Worm (Caenorhabditis elegans) whole organism, L2 larva: ENCODE measurements around the gene oac-3.

Experiments
- C34F6.9 ChIP-seq: fragments of 150-350 bp; optimal IDR thresholded peaks from 2 replicates; lab custom pipeline; 2014; ENCODE audit warnings: missing biosample characterization, missing genetic modification characterization
- F13H6.1 ChIP-seq: sonication (generic microtip); optimal IDR thresholded peaks from 2 replicates; lab custom pipeline; 2016; ENCODE audit warnings: missing genetic modification characterization, missing compliant biosample characterization
- R02D3.7 ChIP-seq: fragments of 150-350 bp; optimal IDR thresholded peaks from 2 replicates; lab custom pipeline; 2014; ENCODE audit warnings: missing biosample characterization, missing genetic modification characterization
- Y55F3AM.14 ChIP-seq: fragments of 200-800 bp; sonication (Bioruptor generic); optimal IDR thresholded peaks from 2 replicates; lab custom pipeline; 2018; ENCODE audit warnings: mild to moderate bottlenecking, missing genetic modification characterization, missing compliant biosample characterization
- ZK546.5 ChIP-seq: sonication (generic microtip); optimal IDR thresholded peaks from 2 replicates; lab custom pipeline; 2017; ENCODE audit warnings: missing biosample characterization, missing genetic modification characterization
- alr-1 ChIP-seq: fragments of 150-350 bp; optimal IDR thresholded peaks from 2 replicates; lab custom pipeline; 2014; ENCODE audit warnings: missing biosample characterization, missing genetic modification characterization
- aly-2 ChIP-seq: fragments of 150-350 bp; optimal IDR thresholded peaks from 2 replicates; lab custom pipeline; 2014; ENCODE audit warnings: missing biosample characterization, missing genetic modification characterization
- ama-1 ChIP-seq: fragments of 150-350 bp; optimal IDR thresholded peaks from 2 replicates; lab custom pipeline; 2018; ENCODE audit warnings: inconsistent platforms
- blmp-1 ChIP-seq: sonication (generic microtip); optimal IDR thresholded peaks from 2 replicates; lab custom pipeline; 2017; ENCODE audit warnings: missing genetic modification characterization, mild to moderate bottlenecking, missing compliant biosample characterization, antibody characterized with exemption, moderate library complexity; ENCODE audit not compliant: insufficient read depth
- ceh-16 ChIP-seq: fragments of 150-350 bp; optimal IDR thresholded peaks from 2 replicates; lab custom pipeline; 2014; ENCODE audit warnings: missing biosample characterization, missing genetic modification characterization
- ceh-82 ChIP-seq: fragments of 150-350 bp; optimal IDR thresholded peaks from 2 replicates; lab custom pipeline; 2014; ENCODE audit warnings: missing biosample characterization, missing genetic modification characterization
- crh-2 ChIP-seq: sonication (generic microtip); optimal IDR thresholded peaks from 2 replicates; lab custom pipeline; 2017; ENCODE audit warnings: missing biosample characterization, missing genetic modification characterization
- dmd-4 ChIP-seq: sonication (generic microtip); optimal IDR thresholded peaks from 2 replicates; lab custom pipeline; 2017; ENCODE audit warnings: missing biosample characterization, missing genetic modification characterization
- egl-27 ChIP-seq: sonication (generic microtip); optimal IDR thresholded peaks from 3 replicates; lab custom pipeline; 2017; ENCODE audit warnings: missing biosample characterization, missing genetic modification reagents, missing genetic modification characterization
- elt-1 ChIP-seq: fragments of 150-350 bp; optimal IDR thresholded peaks from 2 replicates; lab custom pipeline; 2014; ENCODE audit warnings: missing biosample characterization, missing genetic modification characterization
- elt-3 ChIP-seq: sonication (generic microtip); optimal IDR thresholded peaks from 2 replicates; lab custom pipeline; 2017; ENCODE audit warnings: missing biosample characterization, missing genetic modification characterization
- fos-1 ChIP-seq: fragments of 150-350 bp; optimal IDR thresholded peaks from 2 replicates; lab custom pipeline; 2014; ENCODE audit warnings: missing biosample characterization, missing genetic modification characterization
- gmeb-1 ChIP-seq: fragments of 150-350 bp; optimal IDR thresholded peaks from 2 replicates; lab custom pipeline; 2014; ENCODE audit warnings: missing biosample characterization, missing genetic modification characterization
- lin-11 ChIP-seq: fragments of 150-350 bp; sonication (generic microtip); optimal IDR thresholded peaks from 2 replicates; lab custom pipeline; 2014; ENCODE audit warnings: missing biosample characterization, missing genetic modification characterization, inconsistent platforms, mixed read lengths
- lin-13 ChIP-seq: fragments of 150-350 bp; optimal IDR thresholded peaks from 2 replicates; lab custom pipeline; 2014; ENCODE audit warnings: missing biosample characterization, missing genetic modification reagents, missing genetic modification characterization
- lin-39 ChIP-seq: fragments of 150-350 bp; optimal IDR thresholded peaks from 2 replicates; lab custom pipeline; 2014; ENCODE audit warnings: missing biosample characterization, missing genetic modification reagents, missing genetic modification characterization
- lsy-2 ChIP-seq, 2 experiments: fragments of 150-350 bp in 1 of 2; sonication (generic microtip) in 1 of 2; optimal IDR thresholded peaks; 2 replicates each; lab custom pipeline; 2014 to 2017; ENCODE audit warnings: missing biosample characterization in 2 of 2, missing genetic modification characterization in 2 of 2
- mab-5 ChIP-seq: fragments of 150-350 bp; optimal IDR thresholded peaks from 2 replicates; lab custom pipeline; 2014; ENCODE audit warnings: missing biosample characterization, missing genetic modification characterization
- mbf-1 ChIP-seq: sonication (generic microtip); optimal IDR thresholded peaks from 2 replicates; lab custom pipeline; 2017; ENCODE audit warnings: missing biosample characterization, missing genetic modification characterization
- mdl-1 ChIP-seq, 2 experiments: fragments of 150-350 bp in 1 of 2; sonication (generic microtip) in 1 of 2; optimal IDR thresholded peaks; 2 replicates each; lab custom pipeline; 2017; ENCODE audit warnings: missing biosample characterization in 2 of 2, missing genetic modification characterization in 2 of 2
- nhr-10 ChIP-seq: sonication (generic microtip); optimal IDR thresholded peaks from 2 replicates; lab custom pipeline; 2017; ENCODE audit warnings: missing biosample characterization, missing genetic modification characterization
- nhr-11 ChIP-seq: fragments of 150-350 bp; optimal IDR thresholded peaks from 2 replicates; lab custom pipeline; 2014; ENCODE audit warnings: missing biosample characterization, missing genetic modification characterization
- nhr-12 ChIP-seq: fragments of 150-350 bp; optimal IDR thresholded peaks from 2 replicates; lab custom pipeline; 2014; ENCODE audit warnings: missing biosample characterization, missing genetic modification characterization
- nhr-129 ChIP-seq: fragments of 150-350 bp; optimal IDR thresholded peaks from 2 replicates; lab custom pipeline; 2014; ENCODE audit warnings: missing biosample characterization, missing genetic modification characterization
- nhr-21 ChIP-seq: fragments of 150-350 bp; optimal IDR thresholded peaks from 2 replicates; lab custom pipeline; 2014; ENCODE audit warnings: missing biosample characterization, missing genetic modification characterization
- nhr-23 ChIP-seq: fragments of 150-350 bp; optimal IDR thresholded peaks from 2 replicates; lab custom pipeline; 2014; ENCODE audit warnings: missing biosample characterization, missing genetic modification reagents, missing genetic modification characterization
- nhr-237 ChIP-seq: fragments of 150-350 bp; optimal IDR thresholded peaks from 2 replicates; lab custom pipeline; 2014; ENCODE audit warnings: missing biosample characterization, missing genetic modification characterization
- nhr-25 ChIP-seq: fragments of 150-350 bp; sonication (generic microtip); optimal IDR thresholded peaks from 3 replicates; lab custom pipeline; 2014; ENCODE audit warnings: missing biosample characterization, missing genetic modification characterization
- nhr-6 ChIP-seq: fragments of 150-350 bp; optimal IDR thresholded peaks from 2 replicates; lab custom pipeline; 2014; ENCODE audit warnings: missing biosample characterization, missing genetic modification characterization
- nhr-77 ChIP-seq: fragments of 150-350 bp; optimal IDR thresholded peaks from 2 replicates; lab custom pipeline; 2014; ENCODE audit warnings: missing biosample characterization, missing genetic modification characterization
- peb-1 ChIP-seq: fragments of 150-350 bp; optimal IDR thresholded peaks from 2 replicates; lab custom pipeline; 2014; ENCODE audit warnings: missing biosample characterization, missing genetic modification characterization
- sem-4 ChIP-seq: fragments of 150-350 bp; optimal IDR thresholded peaks from 2 replicates; lab custom pipeline; 2014; ENCODE audit warnings: missing biosample characterization, missing genetic modification reagents, missing genetic modification characterization
- skn-1 ChIP-seq: sonication (generic microtip); optimal IDR thresholded peaks from 2 replicates; lab custom pipeline; 2017; ENCODE audit warnings: missing biosample characterization, missing genetic modification characterization
- sma-3 ChIP-seq: sonication (generic microtip); optimal IDR thresholded peaks from 2 replicates; lab custom pipeline; 2016; ENCODE audit warnings: missing genetic modification reagents, missing genetic modification characterization, missing compliant biosample characterization
- sma-9 ChIP-seq, 2 experiments: fragments of 150-350 bp in 1 of 2; sonication (generic microtip) in 1 of 2; optimal IDR thresholded peaks; 2 replicates each; lab custom pipeline; 2014 to 2016; ENCODE audit warnings: missing genetic modification characterization in 2 of 2, mild to moderate bottlenecking in 1 of 2, missing biosample characterization in 1 of 2, missing compliant biosample characterization in 1 of 2, missing genetic modification reagents in 1 of 2, moderate library complexity in 1 of 2
- snpc-4 ChIP-seq: fragments of 150-350 bp; optimal IDR thresholded peaks from 2 replicates; lab custom pipeline; 2014; ENCODE audit warnings: missing biosample characterization, missing genetic modification characterization
- unc-39 ChIP-seq: fragments of 150-350 bp; optimal IDR thresholded peaks from 2 replicates; lab custom pipeline; 2014; ENCODE audit warnings: missing biosample characterization, missing genetic modification characterization
- unc-55 ChIP-seq: fragments of 150-350 bp; sonication (generic microtip); optimal IDR thresholded peaks from 3 replicates; lab custom pipeline; 2014; ENCODE audit warnings: missing biosample characterization, missing genetic modification reagents, missing genetic modification characterization
- unc-62 ChIP-seq: fragments of 150-350 bp; optimal IDR thresholded peaks from 2 replicates; lab custom pipeline; 2014; ENCODE audit warnings: missing biosample characterization, missing genetic modification reagents, missing genetic modification characterization
- zag-1 ChIP-seq: fragments of 150-350 bp; optimal IDR thresholded peaks from 2 replicates; lab custom pipeline; 2014; ENCODE audit warnings: missing biosample characterization, missing genetic modification characterization
- ztf-1 ChIP-seq: fragments of 200-800 bp; sonication (Bioruptor generic); conservative IDR thresholded peaks from 2 replicates; pipeline ENCODE4 v1.3.6; 2022; ENCODE audit warnings: missing genetic modification characterization, missing compliant biosample characterization
- ztf-11 ChIP-seq: sonication (generic microtip); optimal IDR thresholded peaks from 2 replicates; lab custom pipeline; 2017; ENCODE audit warnings: missing biosample characterization, missing genetic modification characterization
- ztf-4 ChIP-seq: fragments of 150-350 bp; optimal IDR thresholded peaks from 2 replicates; lab custom pipeline; 2014; ENCODE audit warnings: missing biosample characterization, missing genetic modification characterization

oac-3 gene

ce11 chrV:13906166-13906565 is 6.9 kb downstream of the oac-3 start, which contains the start of gene stdh-1 (continued):
- TF ChIP-seq peb-1 (tag; lab: Kevin White, UChicago) = no peak
- TF ChIP-seq ama-1 (lab: Kevin White, UChicago) = no peak
- TF ChIP-seq lsy-2 (tag; optimal IDR thresholded peaks at IDR 0.05; lab: Kevin White, UChicago) = no peak
- TF ChIP-seq nhr-12 = no peak
- peak; percentile 21 for TF ChIP-seq nhr-129 (tag; lab: Kevin White, UChicago)

DNA sequence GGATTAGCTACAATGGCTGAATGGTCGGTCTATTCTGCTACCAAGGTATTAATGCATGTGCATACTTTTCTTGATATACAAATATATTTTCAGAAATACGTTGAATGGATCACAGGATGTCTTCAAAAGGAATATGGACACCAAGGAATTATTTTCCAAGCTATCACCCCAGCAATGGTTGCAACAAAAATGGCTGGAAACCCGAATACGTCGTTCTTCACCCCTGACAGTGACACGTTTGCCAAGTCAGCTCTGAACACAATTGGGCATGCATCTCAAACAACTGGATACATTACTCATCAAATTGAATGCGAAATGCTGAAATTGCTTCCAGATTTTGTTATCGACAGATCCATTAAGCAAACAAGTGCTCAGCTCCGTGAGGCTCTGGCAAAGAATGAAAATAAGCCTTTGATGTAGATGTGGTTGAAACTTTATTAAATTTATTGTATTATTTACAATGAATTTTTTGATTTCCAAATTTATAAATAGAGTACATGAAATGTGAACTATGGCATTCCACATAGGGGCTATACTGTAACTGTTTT is 8.3 kb downstream of the oac-3 start:
- TF ChIP-seq nhr-6 (tag; lab: Kevin White, UChicago) (no peak), nhr-21 (tag; lab: Kevin White, UChicago) (peak; percentile 46), snpc-4 (tag; lab: Kevin White, UChicago) (no peak), lin-13 (GFP tag; lab: Kevin White, UChicago) (peak; percentile 49), elt-1 (tag; lab: Kevin White, UChicago) (no peak), R02D3.7 (tag; lab: Kevin White, UChicago) (no peak), C34F6.9 (tag; lab: Kevin White, UChicago) (peak; percentile 21), dmd-4 (tag; lab: Kevin White, UChicago) (no peak), ZK546.5 (tag; lab: Kevin White, UChicago) (no peak), mbf-1 (no peak), elt-3 (tag; lab: Kevin White, UChicago) (no peak), ama-1 (lab: Kevin White, UChicago) (peak; percentile 96), lin-11 (tag; lab: Kevin White, UChicago) (no peak), mdl-1 (tag; optimal IDR thresholded peaks at IDR 0.05; lab: Kevin White, UChicago) (no peak), crh-2 (peak; percentile 62), F13H6.1 (tag; lab: Kevin White, UChicago) (peak; percentile 11), unc-62 (no peak), peb-1 (tag; lab: Kevin White, UChicago) (no peak), unc-55 (no peak), nhr-23 (no peak), nhr-77 (tag; lab: Kevin White, UChicago) (no peak), egl-27 (tag; lab: Kevin White, UChicago) (no peak), ceh-82 (tag; lab: Kevin White, UChicago) (no peak), nhr-10 (tag; lab: Kevin White, UChicago) (no peak), gmeb-1 (tag; lab: Kevin White, UChicago) (peak; percentile 64), lsy-2 (tag; optimal IDR thresholded peaks at IDR 0.05; lab: Kevin White, UChicago) (peak in 1 of 2 experiments; percentile 60), sma-9 (GFP tag; optimal IDR thresholded peaks at IDR 0.05; lab: Kevin White, UChicago) (peak; percentile 42), sma-9 (tag; optimal IDR thresholded peaks at IDR 0.05; lab: Kevin White, UChicago) (no peak), lin-39 (tag; lab: Kevin White, UChicago) (no peak), nhr-25 (tag; lab: Kevin White, UChicago) (peak; percentile 22), alr-1 (no peak), ztf-11 (tag; lab: Kevin White, UChicago) (no peak), skn-1 (tag; lab: Kevin White, UChicago) (no peak), sem-4 (tag; lab: Kevin White, UChicago) (peak; percentile 17), mab-5 (tag; lab: Kevin White, UChicago) (no peak), aly-2 (tag; lab: Kevin White, UChicago) (no peak), ztf-1 (GFP tag; lab: Robert Waterston, UW) (no peak), ceh-16 (tag; lab: Kevin White, UChicago) (no peak), Y55F3AM.14 (GFP tag; lab: Kevin White, UChicago) (peak; percentile 47), nhr-11 (no peak), sma-3 (GFP tag; lab: Kevin White, UChicago) (peak; percentile 62), nhr-12 (peak; percentile 35), ztf-4 (peak; percentile 53), nhr-237 (tag; lab: Kevin White, UChicago) (no peak), unc-39 (tag; lab: Kevin White, UChicago) (no peak), zag-1 (tag; lab: Kevin White, UChicago) (no peak), fos-1 (tag; lab: Kevin White, UChicago) (no peak), nhr-129 (tag; lab: Kevin White, UChicago) (peak; percentile 58), blmp-1 (tag; lab: Kevin White, UChicago) (no peak)
